Fruit fly (Drosophila melanogaster) whole organism: ENCODE data around the gene CG9150.

Source experiments
- CG8478 ChIP-seq: fragments of >200 bp; optimal IDR thresholded peaks from 2 replicates; lab custom pipeline; 2018; ENCODE audit warnings: inconsistent platforms
- Dll ChIP-seq: fragments of >200 bp; optimal IDR thresholded peaks from 2 replicates; lab custom pipeline; 2017
- EcR ChIP-seq, 2 experiments: fragments of >200 bp; optimal IDR thresholded peaks; 2 replicates each; lab custom pipeline; 2017; ENCODE audit warnings: missing biosample characterization in 2 of 2, missing genetic modification characterization in 2 of 2, missing genetic modification reagents in 2 of 2
- pan ChIP-seq: fragments of >200 bp; optimal IDR thresholded peaks from 2 replicates; lab custom pipeline; 2017
- psq ChIP-seq: fragments of >200 bp; optimal IDR thresholded peaks from 2 replicates; lab custom pipeline; 2017
- usp ChIP-seq: fragments of >200 bp; optimal IDR thresholded peaks from 2 replicates; lab custom pipeline; 2017; ENCODE audit warnings: missing biosample characterization, missing genetic modification characterization, mixed read lengths

- no peak for TF ChIP-seq psq
- TF ChIP-seq usp (GFP tag; lab: Kevin White, UChicago) = no peak
- no peak for TF ChIP-seq pan (lab: Kevin White, UChicago)
- TF ChIP-seq Dll = no peak
- no peak for TF ChIP-seq CG8478 (lab: Kevin White, UChicago)
- no peak for TF ChIP-seq EcR (GFP tag; optimal IDR thresholded peaks at IDR 0.05; lab: Kevin White, UChicago)
These were observed 41.0 kb upstream of the CG9150 start for dm6 chr2L:6109313-6109847.
